Worm (Caenorhabditis elegans) whole organism, early embryonic: Measurements from ENCODE around the gene T19D12.10.

ENCODE experiments used
- ceh-13 ChIP-seq: fragments of 200-800 bp; sonication (Bioruptor generic); optimal IDR thresholded peaks from 2 replicates; lab custom pipeline; 2018; ENCODE audit warnings: mild to moderate bottlenecking, missing genetic modification characterization, missing compliant biosample characterization
- ets-7 ChIP-seq: sonication (generic microtip); optimal IDR thresholded peaks from 2 replicates; lab custom pipeline; 2016; ENCODE audit warnings: missing genotype, missing genetic modification characterization, missing compliant biosample characterization
- hnd-1 ChIP-seq: sonication (generic microtip); optimal IDR thresholded peaks from 2 replicates; lab custom pipeline; 2016; ENCODE audit warnings: missing genetic modification characterization, missing compliant biosample characterization
- sea-1 ChIP-seq: fragments of 200-800 bp; sonication (Bioruptor generic); conservative IDR thresholded peaks from 2 replicates; pipeline ENCODE4 v1.3.6; 2022; ENCODE audit warnings: missing genetic modification characterization, missing compliant biosample characterization
- tbx-37 ChIP-seq: fragments of 200-800 bp; sonication (Bioruptor generic); conservative IDR thresholded peaks from 2 replicates; pipeline ENCODE4 v1.3.6; 2022; ENCODE audit warnings: missing genetic modification reagents, missing genetic modification characterization, missing compliant biosample characterization

DNA sequence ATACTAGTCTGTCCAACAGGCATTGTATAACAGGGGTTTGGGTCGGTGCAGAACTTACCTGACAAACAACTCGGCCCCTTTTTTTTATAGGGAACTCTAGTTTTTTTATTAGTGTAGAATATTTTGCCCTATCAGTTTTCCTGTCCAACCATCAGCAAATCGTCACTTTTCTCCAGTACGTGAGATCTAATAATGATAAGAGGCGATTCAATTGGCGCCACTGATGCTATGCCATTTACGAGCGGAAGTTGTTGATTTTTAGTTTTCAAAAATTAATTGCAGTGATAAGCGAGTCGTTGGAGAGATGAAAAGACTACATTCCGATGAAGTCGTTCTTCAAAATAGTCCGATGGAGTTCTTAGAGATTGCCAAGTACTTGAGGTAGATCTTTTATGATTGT, 30.3 kb downstream of the T19D12.10 start:
- no peak for TF ChIP-seq tbx-37 (GFP tag; lab: Robert Waterston, UW)
- no peak for TF ChIP-seq ceh-13 (GFP tag; lab: Kevin White, UChicago)
- TF ChIP-seq hnd-1 (tag; lab: Kevin White, UChicago): no peak
- TF ChIP-seq sea-1: no peak
- no peak for TF ChIP-seq ets-7 (tag; lab: Kevin White, UChicago)
